Worm (Caenorhabditis elegans) whole organism, L3 larva: Measurements from ENCODE around the gene F54D5.3.

Experiments
- R02D3.7 ChIP-seq: fragments of 150-350 bp; optimal IDR thresholded peaks from 2 replicates; lab custom pipeline; 2014; ENCODE audit warnings: missing biosample characterization, missing genetic modification characterization
- aly-2 ChIP-seq: fragments of 150-350 bp; optimal IDR thresholded peaks from 2 replicates; lab custom pipeline; 2014; ENCODE audit warnings: missing biosample characterization, missing genetic modification characterization
- ama-1 ChIP-seq: fragments of 150-350 bp; optimal IDR thresholded peaks from 2 replicates; lab custom pipeline; 2018
- ceh-16 ChIP-seq: sonication (generic microtip); optimal IDR thresholded peaks from 2 replicates; lab custom pipeline; 2017; ENCODE audit warnings: missing biosample characterization, missing genetic modification characterization
- ceh-28 ChIP-seq: fragments of 150-350 bp; optimal IDR thresholded peaks from 2 replicates; lab custom pipeline; 2014; ENCODE audit warnings: missing biosample characterization, missing genetic modification reagents, missing genetic modification characterization
- ceh-82 ChIP-seq: fragments of 150-350 bp; optimal IDR thresholded peaks from 2 replicates; lab custom pipeline; 2014; ENCODE audit warnings: missing biosample characterization, missing genetic modification characterization
- ceh-9 ChIP-seq: sonication (generic microtip); optimal IDR thresholded peaks from 2 replicates; lab custom pipeline; 2018; ENCODE audit warnings: missing biosample characterization, missing genetic modification characterization
- daf-12 ChIP-seq: fragments of 150-350 bp; optimal IDR thresholded peaks from 2 replicates; lab custom pipeline; 2014; ENCODE audit warnings: missing biosample characterization, missing genetic modification reagents, missing genetic modification characterization
- egl-27 ChIP-seq: sonication (generic microtip); optimal IDR thresholded peaks from 4 replicates; lab custom pipeline; 2017; ENCODE audit warnings: missing biosample characterization, missing genetic modification reagents, missing genetic modification characterization
- egl-5 ChIP-seq: fragments of 150-350 bp; optimal IDR thresholded peaks from 2 replicates; lab custom pipeline; 2017; ENCODE audit warnings: missing biosample characterization, missing genetic modification reagents, missing genetic modification characterization, inconsistent platforms
- elt-3 ChIP-seq, 3 experiments: fragments of 150-350 bp in 1 of 3; sonication (generic microtip) in 2 of 3; optimal IDR thresholded peaks; 2 replicates in 2 of 3; 4 replicates in 1 of 3; lab custom pipeline; 2014 to 2017; ENCODE audit warnings: missing biosample characterization in 3 of 3, missing genetic modification characterization in 3 of 3
- eor-1 ChIP-seq, 2 experiments: fragments of 150-350 bp; optimal IDR thresholded peaks; 2 replicates each; lab custom pipeline; 2014 to 2018; ENCODE audit warnings: missing biosample characterization in 2 of 2, missing genetic modification characterization in 2 of 2
- fkh-10 ChIP-seq: sonication (generic microtip); optimal IDR thresholded peaks from 2 replicates; lab custom pipeline; 2017; ENCODE audit warnings: missing biosample characterization, missing genetic modification reagents, missing genetic modification characterization
- fkh-2 ChIP-seq: fragments of 150-350 bp; optimal IDR thresholded peaks from 2 replicates; lab custom pipeline; 2014; ENCODE audit warnings: missing biosample characterization, missing genetic modification reagents, missing genetic modification characterization
- fos-1 ChIP-seq: fragments of 150-350 bp; optimal IDR thresholded peaks from 2 replicates; lab custom pipeline; 2014; ENCODE audit warnings: missing biosample characterization, missing genetic modification characterization
- hmg-11 ChIP-seq: sonication (generic microtip); optimal IDR thresholded peaks from 2 replicates; lab custom pipeline; 2016; ENCODE audit warnings: missing genetic modification characterization, missing compliant biosample characterization
- jun-1 ChIP-seq: fragments of 150-350 bp; optimal IDR thresholded peaks from 2 replicates; lab custom pipeline; 2014; ENCODE audit warnings: missing biosample characterization, missing genetic modification reagents, missing genetic modification characterization
- lin-15B ChIP-seq: fragments of 150-350 bp; optimal IDR thresholded peaks from 2 replicates; lab custom pipeline; 2014; ENCODE audit warnings: missing biosample characterization, missing genetic modification characterization
- lin-39 ChIP-seq: fragments of 150-350 bp; optimal IDR thresholded peaks from 2 replicates; lab custom pipeline; 2018; ENCODE audit warnings: missing biosample characterization, missing genetic modification reagents, missing genetic modification characterization
- lsy-12 ChIP-seq: sonication (generic microtip); optimal IDR thresholded peaks from 2 replicates; lab custom pipeline; 2016; ENCODE audit warnings: mild to moderate bottlenecking, missing genetic modification characterization, missing compliant biosample characterization
- mdl-1 ChIP-seq: fragments of 150-350 bp; optimal IDR thresholded peaks from 2 replicates; lab custom pipeline; 2014; ENCODE audit warnings: missing biosample characterization, missing genetic modification characterization
- mml-1 ChIP-seq: fragments of 150-350 bp; sonication (generic microtip); optimal IDR thresholded peaks from 3 replicates; lab custom pipeline; 2014; ENCODE audit warnings: missing biosample characterization, missing genetic modification characterization
- nfya-1 ChIP-seq: sonication (generic microtip); optimal IDR thresholded peaks from 2 replicates; lab custom pipeline; 2017; ENCODE audit warnings: missing genetic modification characterization, mild to moderate bottlenecking, missing compliant biosample characterization, antibody characterized with exemption, moderate library complexity; ENCODE audit not compliant: insufficient read depth
- nhr-11 ChIP-seq: fragments of 150-350 bp; optimal IDR thresholded peaks from 2 replicates; lab custom pipeline; 2014; ENCODE audit warnings: missing biosample characterization, missing genetic modification characterization
- nhr-12 ChIP-seq: fragments of 150-350 bp; optimal IDR thresholded peaks from 2 replicates; lab custom pipeline; 2014; ENCODE audit warnings: missing biosample characterization, missing genetic modification characterization
- nhr-23 ChIP-seq: fragments of 150-350 bp; optimal IDR thresholded peaks from 2 replicates; lab custom pipeline; 2014; ENCODE audit warnings: missing biosample characterization, missing genetic modification reagents, missing genetic modification characterization
- nhr-237 ChIP-seq: fragments of 150-350 bp; optimal IDR thresholded peaks from 2 replicates; lab custom pipeline; 2014; ENCODE audit warnings: missing biosample characterization, missing genetic modification characterization
- nhr-25 ChIP-seq: sonication (generic microtip); optimal IDR thresholded peaks from 2 replicates; lab custom pipeline; 2017; ENCODE audit warnings: missing biosample characterization, missing genetic modification characterization
- nhr-28 ChIP-seq: fragments of 150-350 bp; optimal IDR thresholded peaks from 2 replicates; lab custom pipeline; 2014; ENCODE audit warnings: missing biosample characterization, missing genetic modification characterization
- nhr-43 ChIP-seq: sonication (generic microtip); optimal IDR thresholded peaks from 2 replicates; lab custom pipeline; 2016; ENCODE audit warnings: mild to moderate bottlenecking, missing genetic modification characterization, missing compliant biosample characterization; ENCODE audit not compliant: poor library complexity, severe bottlenecking
- nhr-76 ChIP-seq: fragments of 150-350 bp; sonication (generic microtip); optimal IDR thresholded peaks from 5 replicates; lab custom pipeline; 2014; ENCODE audit warnings: missing biosample characterization, missing genetic modification characterization
- nhr-77 ChIP-seq: fragments of 150-350 bp; optimal IDR thresholded peaks from 2 replicates; lab custom pipeline; 2014; ENCODE audit warnings: missing biosample characterization, missing genetic modification characterization
- pha-4 ChIP-seq: fragments of 150-350 bp; optimal IDR thresholded peaks from 2 replicates; lab custom pipeline; 2014; ENCODE audit warnings: missing biosample characterization, missing genetic modification reagents, missing genetic modification characterization
- pqm-1 ChIP-seq: fragments of 150-350 bp; optimal IDR thresholded peaks from 2 replicates; lab custom pipeline; 2017; ENCODE audit warnings: missing biosample characterization, missing genetic modification characterization, inconsistent platforms
- sea-2 ChIP-seq: fragments of 150-350 bp; sonication (generic microtip); optimal IDR thresholded peaks from 4 replicates; lab custom pipeline; 2014; ENCODE audit warnings: missing biosample characterization, missing genetic modification reagents, missing genetic modification characterization
- skn-1 ChIP-seq: fragments of 150-350 bp; optimal IDR thresholded peaks from 2 replicates; lab custom pipeline; 2014; ENCODE audit warnings: missing biosample characterization, missing genetic modification characterization
- snpc-4 ChIP-seq: fragments of 150-350 bp; optimal IDR thresholded peaks from 2 replicates; lab custom pipeline; 2014; ENCODE audit warnings: missing biosample characterization, missing genetic modification characterization
- unc-39 ChIP-seq: sonication (generic microtip); optimal IDR thresholded peaks from 4 replicates; lab custom pipeline; 2017; ENCODE audit warnings: missing biosample characterization, missing genetic modification characterization
- unc-62 ChIP-seq: fragments of 150-350 bp; sonication (generic microtip); optimal IDR thresholded peaks from 4 replicates; lab custom pipeline; 2014; ENCODE audit warnings: missing biosample characterization, missing genetic modification reagents, missing genetic modification characterization
- zag-1 ChIP-seq: fragments of 150-350 bp; optimal IDR thresholded peaks from 2 replicates; lab custom pipeline; 2014; ENCODE audit warnings: missing biosample characterization, missing genetic modification characterization
- ztf-11 ChIP-seq: fragments of 150-350 bp; optimal IDR thresholded peaks from 2 replicates; lab custom pipeline; 2014; ENCODE audit warnings: missing biosample characterization, missing genetic modification characterization
- ztf-4 ChIP-seq: fragments of 150-350 bp; optimal IDR thresholded peaks from 2 replicates; lab custom pipeline; 2014; ENCODE audit warnings: missing biosample characterization, missing genetic modification characterization

Gene F54D5.3

ce11 chrII:11614103-11614857 lies 42.7 kb downstream of the F54D5.3 start:
- peak; percentile 71 for TF ChIP-seq nhr-23 (tag; lab: Kevin White, UChicago)
- no peak for TF ChIP-seq unc-39
- TF ChIP-seq elt-3 (tag; optimal IDR thresholded peaks at IDR 0.05; lab: Kevin White, UChicago) = no peak
- peak; percentile 58 for TF ChIP-seq ceh-28
- peak; percentile 47 for TF ChIP-seq ama-1 (lab: Kevin White, UChicago)
- TF ChIP-seq aly-2 (tag; lab: Kevin White, UChicago) = peak; percentile 88

ce11 chrII:11616333-11616942 lies 44.8 kb downstream of the F54D5.3 start:
- TF ChIP-seq unc-62 (GFP tag; lab: Kevin White, UChicago) (no peak), nhr-23 (tag; lab: Kevin White, UChicago) (peak; percentile 88)

ce11 chrII:11617715-11618114 lies 46.1 kb downstream of the F54D5.3 start:
- TF ChIP-seq zag-1 (tag; lab: Kevin White, UChicago) (no peak), nhr-25 (tag; lab: Kevin White, UChicago) (peak; percentile 94), ztf-11 (tag; lab: Kevin White, UChicago) (no peak), ceh-82 (tag; lab: Kevin White, UChicago) (no peak), fos-1 (no peak), ama-1 (lab: Kevin White, UChicago) (peak; percentile 72), R02D3.7 (tag; lab: Kevin White, UChicago) (peak; percentile 16), ceh-16 (tag; lab: Kevin White, UChicago) (no peak), nhr-23 (tag; lab: Kevin White, UChicago) (peak; percentile 38), nfya-1 (tag; lab: Kevin White, UChicago) (peak; percentile 35), pha-4 (tag; lab: Kevin White, UChicago) (peak; percentile 67), skn-1 (tag; lab: Kevin White, UChicago) (no peak), snpc-4 (tag; lab: Kevin White, UChicago) (no peak), egl-27 (tag; lab: Kevin White, UChicago) (peak; percentile 25)

- TF ChIP-seq nhr-76 (tag; lab: Kevin White, UChicago) = peak; percentile 88
- no peak for TF ChIP-seq nhr-12 (tag; lab: Kevin White, UChicago)
- peak; percentile 79 for TF ChIP-seq pha-4 (tag; lab: Kevin White, UChicago)
- TF ChIP-seq ztf-4 (tag; lab: Kevin White, UChicago) = no peak
- TF ChIP-seq egl-27 (tag; lab: Kevin White, UChicago) = peak; percentile 22
- no peak for TF ChIP-seq eor-1 (tag; optimal IDR thresholded peaks at IDR 0.05; lab: Kevin White, UChicago)
- TF ChIP-seq elt-3 (tag; optimal IDR thresholded peaks at IDR 0.05; lab: Kevin White, UChicago) = peak in 1 of 3 experiments; percentile 30
- no peak for TF ChIP-seq unc-39
- no peak for TF ChIP-seq aly-2 (tag; lab: Kevin White, UChicago)
- TF ChIP-seq unc-62 (GFP tag; lab: Kevin White, UChicago) = peak; percentile 83
- peak; percentile 40 for TF ChIP-seq hmg-11
- TF ChIP-seq nhr-77 = no peak
- TF ChIP-seq nhr-28 = no peak
- TF ChIP-seq R02D3.7 (tag; lab: Kevin White, UChicago) = peak; percentile 0
- TF ChIP-seq fkh-10 = no peak
- no peak for TF ChIP-seq lin-15B (tag; lab: Kevin White, UChicago)
- peak; percentile 78 for TF ChIP-seq nfya-1 (tag; lab: Kevin White, UChicago)
- TF ChIP-seq mml-1 (tag; lab: Kevin White, UChicago) = no peak
- no peak for TF ChIP-seq ztf-11 (tag; lab: Kevin White, UChicago)
- TF ChIP-seq pqm-1 = peak; percentile 91
- TF ChIP-seq ceh-9 (tag; lab: Kevin White, UChicago) = no peak
- TF ChIP-seq skn-1 (tag; lab: Kevin White, UChicago) = peak; percentile 8
- peak; percentile 72 for TF ChIP-seq nhr-23 (tag; lab: Kevin White, UChicago)
- TF ChIP-seq ceh-82 (tag; lab: Kevin White, UChicago) = no peak
- peak; percentile 53 for TF ChIP-seq mdl-1 (tag; lab: Kevin White, UChicago)
- TF ChIP-seq snpc-4 (tag; lab: Kevin White, UChicago) = peak; percentile 3
- no peak for TF ChIP-seq nhr-11 (tag; lab: Kevin White, UChicago)
- peak; percentile 58 for TF ChIP-seq jun-1 (tag; lab: Kevin White, UChicago)
- TF ChIP-seq fkh-2 = no peak
- TF ChIP-seq sea-2 (GFP tag; lab: Kevin White, UChicago) = no peak
- TF ChIP-seq lsy-12 (tag; lab: Kevin White, UChicago) = no peak
- TF ChIP-seq nhr-43 = peak; percentile 89
- peak; percentile 58 for TF ChIP-seq lin-39
- TF ChIP-seq daf-12 = peak; percentile 69
- TF ChIP-seq ama-1 (lab: Kevin White, UChicago) = peak; percentile 62
- TF ChIP-seq egl-5 (tag; lab: Kevin White, UChicago) = no peak
- TF ChIP-seq nhr-237 = no peak
- no peak for TF ChIP-seq zag-1 (tag; lab: Kevin White, UChicago)
- peak; percentile 90 for TF ChIP-seq nhr-25 (tag; lab: Kevin White, UChicago)
- TF ChIP-seq ceh-28 = no peak
These were observed 47.6 kb downstream of the F54D5.3 start for ce11 chrII:11619171-11619570.
